Fruit fly (Drosophila melanogaster) whole organism, embryonic: Measurements from ENCODE around the gene CG7879.

Experiments used
- Adf1 ChIP-seq: fragments of 200-800 bp; sonication (Bioruptor generic); IDR thresholded peaks from 2 replicates; pipeline ENCODE4 v1.3.6; 2022; ENCODE audit warnings: missing biosample characterization, missing genetic modification characterization
- Aef1 ChIP-seq: fragments of 200-800 bp; sonication (Bioruptor generic); IDR thresholded peaks from 3 replicates; pipeline ENCODE4 v1.3.6; 2022; ENCODE audit warnings: missing biosample characterization, missing genetic modification characterization
- Antp ChIP-seq: fragments of 200-800 bp; sonication (Bioruptor generic); optimal IDR thresholded peaks from 3 replicates; lab custom pipeline; 2016; ENCODE audit warnings: missing biosample characterization, missing genetic modification characterization
- Bgb ChIP-seq: fragments of 200-800 bp; sonication (Bioruptor generic); IDR thresholded peaks from 2 replicates; pipeline ENCODE4 v1.3.6; 2022; ENCODE audit warnings: missing biosample characterization, missing genetic modification characterization; ENCODE audit not compliant: partially characterized antibody
- Bteb2 ChIP-seq: fragments of 200-800 bp; sonication (Bioruptor generic); optimal IDR thresholded peaks from 2 replicates; lab custom pipeline; 2016; ENCODE audit warnings: missing biosample characterization, missing genetic modification characterization
- CG11398 ChIP-seq: fragments of 200-800 bp; sonication (Bioruptor generic); optimal IDR thresholded peaks from 2 replicates; lab custom pipeline; 2016; ENCODE audit warnings: missing biosample characterization, missing genetic modification characterization
- CG11696 ChIP-seq: fragments of 200-800 bp; sonication (Bioruptor generic); IDR thresholded peaks from 2 replicates; pipeline ENCODE4 v1.3.6; 2022; ENCODE audit warnings: missing biosample characterization, missing genetic modification characterization
- CG16813 ChIP-seq: fragments of 200-800 bp; sonication (Bioruptor generic); IDR thresholded peaks from 3 replicates; pipeline ENCODE4 v1.3.6; 2022; ENCODE audit warnings: missing biosample characterization, missing genetic modification characterization; ENCODE audit not compliant: partially characterized antibody
- CG16863 ChIP-seq: fragments of 200-800 bp; sonication (Bioruptor generic); optimal IDR thresholded peaks from 3 replicates; lab custom pipeline; 2016; ENCODE audit warnings: missing biosample characterization, missing genetic modification characterization
- CG17361 ChIP-seq: fragments of 200-800 bp; sonication (Bioruptor generic); IDR thresholded peaks from 3 replicates; pipeline ENCODE4 v1.3.6; 2022; ENCODE audit warnings: missing biosample characterization, missing genetic modification characterization
- CG1792 ChIP-seq: fragments of 200-800 bp; sonication (Bioruptor generic); optimal IDR thresholded peaks from 2 replicates; lab custom pipeline; 2016; ENCODE audit warnings: missing biosample characterization, missing genetic modification characterization
- CG31365 ChIP-seq: fragments of 200-800 bp; sonication (Bioruptor generic); optimal IDR thresholded peaks from 2 replicates; lab custom pipeline; 2018; ENCODE audit warnings: missing biosample characterization, mild to moderate bottlenecking, missing genetic modification characterization
- CG5953 ChIP-seq: fragments of 200-800 bp; sonication (Bioruptor generic); IDR thresholded peaks from 2 replicates; pipeline ENCODE4 v1.3.6; 2022; ENCODE audit warnings: missing biosample characterization, missing genetic modification characterization
- CG6654 ChIP-seq: fragments of 200-800 bp; sonication (Bioruptor generic); optimal IDR thresholded peaks from 2 replicates; lab custom pipeline; 2017; ENCODE audit warnings: missing biosample characterization, mild to moderate bottlenecking, missing genetic modification characterization
- CG7357 ChIP-seq: fragments of 200-800 bp; sonication (Bioruptor generic); IDR thresholded peaks from 3 replicates; pipeline ENCODE4 v1.3.6; 2022; ENCODE audit warnings: missing biosample characterization, missing genetic modification characterization
- CG7987 ChIP-seq: fragments of 200-800 bp; sonication (Bioruptor generic); optimal IDR thresholded peaks from 2 replicates; lab custom pipeline; 2018; ENCODE audit warnings: missing biosample characterization, mild to moderate bottlenecking, missing genetic modification characterization, moderate library complexity
- CG8359 ChIP-seq: fragments of 200-800 bp; sonication (Bioruptor generic); optimal IDR thresholded peaks from 2 replicates; lab custom pipeline; 2017; ENCODE audit warnings: missing biosample characterization, mild to moderate bottlenecking, missing genetic modification characterization, borderline replicate concordance
- CTCF ChIP-seq: fragments of 200-800 bp; sonication (Bioruptor generic); optimal IDR thresholded peaks from 2 replicates; lab custom pipeline; 2017; ENCODE audit warnings: missing biosample characterization, mild to moderate bottlenecking, missing genetic modification characterization, moderate library complexity
- CkIIα-i1 ChIP-seq: fragments of 200-800 bp; sonication (Bioruptor generic); IDR thresholded peaks from 2 replicates; pipeline ENCODE4 v1.3.6; 2022; ENCODE audit warnings: missing biosample characterization, missing genetic modification characterization
- D19B ChIP-seq: fragments of 200-800 bp; sonication (Bioruptor generic); optimal IDR thresholded peaks from 2 replicates; lab custom pipeline; 2017; ENCODE audit warnings: missing biosample characterization, mild to moderate bottlenecking, missing genetic modification characterization
- Dbx ChIP-seq: fragments of 200-800 bp; sonication (Bioruptor generic); IDR thresholded peaks from 3 replicates; pipeline ENCODE4 v1.3.6; 2022; ENCODE audit warnings: missing biosample characterization, missing genetic modification characterization
- Gsc ChIP-seq: fragments of 200-800 bp; sonication (Bioruptor generic); IDR thresholded peaks from 2 replicates; pipeline ENCODE4 v1.3.6; 2022; ENCODE audit warnings: missing biosample characterization, missing genetic modification characterization
- HLH3B ChIP-seq: fragments of 200-800 bp; sonication (Bioruptor generic); IDR thresholded peaks from 2 replicates; pipeline ENCODE4 v1.3.6; 2022; ENCODE audit warnings: missing biosample characterization, missing genetic modification characterization
- Hand ChIP-seq: fragments of 200-800 bp; sonication (Bioruptor generic); optimal IDR thresholded peaks from 2 replicates; lab custom pipeline; 2017; ENCODE audit warnings: mild to moderate bottlenecking, missing biosample characterization, missing genetic modification reagents, missing genetic modification characterization
- Kr ChIP-seq: fragments of 200-800 bp; sonication (Bioruptor generic); optimal IDR thresholded peaks from 2 replicates; lab custom pipeline; 2017; ENCODE audit warnings: missing biosample characterization, mild to moderate bottlenecking, missing genetic modification characterization
- Lim3 ChIP-seq: fragments of 200-800 bp; sonication (Bioruptor generic); IDR thresholded peaks from 2 replicates; pipeline ENCODE4 v1.3.6; 2022; ENCODE audit warnings: missing biosample characterization, missing genetic modification characterization
- Mad ChIP-seq: fragments of 200-800 bp; sonication (Bioruptor generic); optimal IDR thresholded peaks from 2 replicates; lab custom pipeline; 2016; ENCODE audit warnings: missing biosample characterization, missing genetic modification characterization
- PHDP ChIP-seq: fragments of 200-800 bp; sonication (Bioruptor generic); optimal IDR thresholded peaks from 3 replicates; lab custom pipeline; 2018; ENCODE audit warnings: missing biosample characterization, mild to moderate bottlenecking, missing genetic modification characterization, moderate library complexity
- Usf ChIP-seq: fragments of 200-800 bp; sonication (Bioruptor generic); optimal IDR thresholded peaks from 2 replicates; lab custom pipeline; 2017; ENCODE audit warnings: missing genotype, missing biosample characterization, missing genetic modification characterization
- YL-1 ChIP-seq: fragments of 200-800 bp; sonication (Bioruptor generic); optimal IDR thresholded peaks from 3 replicates; lab custom pipeline; 2017; ENCODE audit warnings: missing biosample characterization, mild to moderate bottlenecking, missing genetic modification characterization
- ash1 ChIP-seq: fragments of 200-800 bp; sonication (Bioruptor generic); optimal IDR thresholded peaks from 2 replicates; lab custom pipeline; 2018; ENCODE audit warnings: missing biosample characterization, mild to moderate bottlenecking, missing genetic modification characterization
- chif ChIP-seq, 2 experiments: fragments of 200-800 bp; sonication (Bioruptor generic); optimal IDR thresholded peaks; 3 replicates each; lab custom pipeline; 2016; ENCODE audit warnings: missing biosample characterization in 2 of 2, missing genetic modification characterization in 2 of 2
- corto ChIP-seq: fragments of 200-800 bp; sonication (Bioruptor generic); optimal IDR thresholded peaks from 2 replicates; lab custom pipeline; 2016; ENCODE audit warnings: missing biosample characterization, mild to moderate bottlenecking, missing genetic modification characterization, moderate library complexity
- crp ChIP-seq, 2 experiments: fragments of 200-800 bp; sonication (Bioruptor generic); optimal IDR thresholded peaks; 2 replicates in 1 of 2; 3 replicates in 1 of 2; lab custom pipeline; 2017; ENCODE audit warnings: missing biosample characterization in 2 of 2, missing genetic modification characterization in 2 of 2, mild to moderate bottlenecking in 1 of 2, moderate library complexity in 1 of 2
- disco-r ChIP-seq: fragments of 200-800 bp; sonication (Bioruptor generic); optimal IDR thresholded peaks from 2 replicates; lab custom pipeline; 2016; ENCODE audit warnings: missing biosample characterization, missing genetic modification characterization
- dysf ChIP-seq: fragments of 200-800 bp; sonication (Bioruptor generic); IDR thresholded peaks from 3 replicates; pipeline ENCODE4 v1.3.6; 2022; ENCODE audit warnings: missing biosample characterization, missing genetic modification characterization
- en ChIP-seq: fragments of 200-800 bp; sonication (Bioruptor generic); optimal IDR thresholded peaks from 2 replicates; lab custom pipeline; 2016; ENCODE audit warnings: missing biosample characterization, missing genetic modification characterization
- exex ChIP-seq: fragments of 200-800 bp; sonication (Bioruptor generic); optimal IDR thresholded peaks from 4 replicates; lab custom pipeline; 2018; ENCODE audit warnings: missing biosample characterization, mild to moderate bottlenecking, missing genetic modification characterization, moderate library complexity
- eyg ChIP-seq: fragments of 200-800 bp; sonication (Bioruptor generic); optimal IDR thresholded peaks from 3 replicates; lab custom pipeline; 2016; ENCODE audit warnings: missing biosample characterization, missing genetic modification characterization
- gsb ChIP-seq: fragments of 200-800 bp; sonication (Bioruptor generic); IDR thresholded peaks from 2 replicates; pipeline ENCODE4 v1.3.6; 2022; ENCODE audit warnings: missing biosample characterization, missing genetic modification characterization
- hth ChIP-seq: fragments of >200 bp; optimal IDR thresholded peaks from 2 replicates; lab custom pipeline; 2017; ENCODE audit warnings: inconsistent platforms
- insv ChIP-seq, 2 experiments: fragments of 200-800 bp; sonication (Bioruptor generic); optimal IDR thresholded peaks; 3 replicates each; lab custom pipeline; 2016 to 2018; ENCODE audit warnings: missing biosample characterization in 2 of 2, missing genetic modification characterization in 2 of 2
- ken ChIP-seq: fragments of 200-800 bp; sonication (Bioruptor generic); IDR thresholded peaks from 3 replicates; pipeline ENCODE4 v1.3.6; 2022; ENCODE audit warnings: missing biosample characterization, missing genetic modification characterization
- lbe ChIP-seq: fragments of 200-800 bp; sonication (Bioruptor generic); optimal IDR thresholded peaks from 2 replicates; lab custom pipeline; 2016; ENCODE audit warnings: missing biosample characterization, mild to moderate bottlenecking, missing genetic modification characterization
- lilli ChIP-seq: fragments of 200-800 bp; sonication (Bioruptor generic); optimal IDR thresholded peaks from 3 replicates; lab custom pipeline; 2016; ENCODE audit warnings: missing biosample characterization, missing genetic modification characterization
- pros ChIP-seq: fragments of 200-800 bp; sonication (Bioruptor generic); optimal IDR thresholded peaks from 3 replicates; lab custom pipeline; 2019; ENCODE audit warnings: missing biosample characterization, mild to moderate bottlenecking, missing genetic modification characterization, moderate library complexity
- pum ChIP-seq: fragments of 200-800 bp; sonication (Bioruptor generic); optimal IDR thresholded peaks from 2 replicates; lab custom pipeline; 2016; ENCODE audit warnings: missing biosample characterization, missing genetic modification characterization
- ranshi ChIP-seq: fragments of 200-800 bp; sonication (Bioruptor generic); IDR thresholded peaks from 2 replicates; pipeline ENCODE4 v1.3.6; 2022; ENCODE audit warnings: missing biosample characterization, missing genetic modification characterization
- repo ChIP-seq: fragments of 200-800 bp; sonication (Bioruptor generic); optimal IDR thresholded peaks from 2 replicates; lab custom pipeline; 2016; ENCODE audit warnings: missing biosample characterization, missing genetic modification characterization
- ro ChIP-seq: fragments of 200-800 bp; sonication (Bioruptor generic); IDR thresholded peaks from 2 replicates; pipeline ENCODE4 v1.3.6; 2022; ENCODE audit warnings: missing biosample characterization, missing genetic modification characterization
- sna ChIP-seq: fragments of 200-800 bp; sonication (Bioruptor generic); IDR thresholded peaks from 2 replicates; pipeline ENCODE4 v1.3.6; 2022; ENCODE audit warnings: missing biosample characterization, missing genetic modification characterization; ENCODE audit not compliant: partially characterized antibody

CG7879 gene

dm6 chr3L:1579169-1579853 is 10.9 kb upstream of the CG7879 start (continued):
- no peak for TF ChIP-seq Aef1 (GFP tag; lab: Robert Waterston, UW)
- TF ChIP-seq Usf (GFP tag; lab: Kevin White, UChicago) = peak; percentile 41
- TF ChIP-seq CG8359 (GFP tag; lab: Kevin White, UChicago) = peak; percentile 81
- TF ChIP-seq ranshi (GFP tag; lab: Robert Waterston, UW) = peak; percentile 37
- no peak for TF ChIP-seq Dbx
- TF ChIP-seq Antp (GFP tag; lab: Kevin White, UChicago) = peak; percentile 68
- no peak; the same call in none of the 2 replicates for TF ChIP-seq CG5953 (GFP tag; lab: Robert Waterston, UW)
- peak in 1 of 2 experiments; percentile 27 for TF ChIP-seq crp (GFP tag; optimal IDR thresholded peaks at IDR 0.05; lab: Kevin White, UChicago)
- TF ChIP-seq exex = peak; percentile 20
- no peak for TF ChIP-seq CG7357 (GFP tag; lab: Robert Waterston, UW)
- no peak for TF ChIP-seq Mad (GFP tag; lab: Kevin White, UChicago)
- TF ChIP-seq CTCF = no peak
- TF ChIP-seq Bteb2 (GFP tag; lab: Kevin White, UChicago) = peak; percentile 25
- peak; percentile 56 for TF ChIP-seq CG16863 (GFP tag; lab: Kevin White, UChicago)
- TF ChIP-seq CG6654 (GFP tag; lab: Kevin White, UChicago) = peak; percentile 10
- no peak; the same call in 1 of the 2 replicates for TF ChIP-seq Adf1 (GFP tag; lab: Robert Waterston, UW)
- no peak for TF ChIP-seq Lim3 (GFP tag; lab: Robert Waterston, UW)
- peak; percentile 62 for TF ChIP-seq pum (GFP tag; lab: Kevin White, UChicago)
- TF ChIP-seq YL-1 (GFP tag; lab: Kevin White, UChicago) = peak; percentile 52
- TF ChIP-seq insv (GFP tag; optimal IDR thresholded peaks at IDR 0.05; lab: Kevin White, UChicago) = peak in 1 of 2 experiments; percentile 47
- peak; percentile 64 for TF ChIP-seq eyg (GFP tag; lab: Kevin White, UChicago)
- peak; percentile 48 for TF ChIP-seq pros (GFP tag; lab: Kevin White, UChicago)
- TF ChIP-seq CG11696 (GFP tag; lab: Robert Waterston, UW) = peak; percentile 93
- peak; percentile 37 for TF ChIP-seq repo
- peak; percentile 8 for TF ChIP-seq D19B (GFP tag; lab: Kevin White, UChicago)
- TF ChIP-seq CG31365 (tag; lab: Kevin White, UChicago) = peak; percentile 62
- TF ChIP-seq ken (GFP tag; lab: Robert Waterston, UW) = peak; percentile 58; the same call in 1 of the 3 replicates
- peak; percentile 87 for TF ChIP-seq CG7987
- peak; percentile 8 for TF ChIP-seq en (GFP tag; lab: Kevin White, UChicago)
- TF ChIP-seq lilli (GFP tag; lab: Kevin White, UChicago) = peak; percentile 23
- TF ChIP-seq Kr = peak; percentile 93
- no peak for TF ChIP-seq Bgb (GFP tag; lab: Robert Waterston, UW)
- no peak for TF ChIP-seq sna (GFP tag; lab: Robert Waterston, UW)
- peak; percentile 40 for TF ChIP-seq Hand (GFP tag; lab: Kevin White, UChicago)
- peak; percentile 65; the same call in 2 of the 3 replicates for TF ChIP-seq CG17361 (GFP tag; lab: Robert Waterston, UW)
- peak; percentile 59 for TF ChIP-seq HLH3B (GFP tag; lab: Robert Waterston, UW)
- TF ChIP-seq corto (GFP tag; lab: Kevin White, UChicago) = no peak
- no peak for TF ChIP-seq CG16813
- TF ChIP-seq lbe (GFP tag; lab: Kevin White, UChicago) = no peak
- TF ChIP-seq CG11398 (GFP tag; lab: Kevin White, UChicago) = peak; percentile 75
- no peak; the same call in 1 of the 3 replicates for TF ChIP-seq dysf (GFP tag; lab: Robert Waterston, UW)
- TF ChIP-seq disco-r (GFP tag; lab: Kevin White, UChicago) = peak; percentile 30
- TF ChIP-seq CkIIα-i1 = no peak
- TF ChIP-seq chif (GFP tag; optimal IDR thresholded peaks at IDR 0.05; lab: Kevin White, UChicago) = peak in 1 of 2 experiments; percentile 58
- no peak for TF ChIP-seq Gsc
- peak; percentile 64 for TF ChIP-seq PHDP (tag; lab: Kevin White, UChicago)
- TF ChIP-seq gsb (GFP tag; lab: Robert Waterston, UW) = no peak
- no peak for TF ChIP-seq CG1792 (GFP tag; lab: Kevin White, UChicago)
- TF ChIP-seq hth (lab: Kevin White, UChicago) = no peak
- peak; percentile 57 for TF ChIP-seq ash1 (GFP tag; lab: Kevin White, UChicago)
- TF ChIP-seq ro (GFP tag; lab: Robert Waterston, UW) = no peak
